Fruit fly (Drosophila melanogaster): ENCODE data around the gene Pi3K92E.

dm6 chr3R:20597407-20598325 lies 36.9 kb downstream of the Pi3K92E start:
- TF ChIP-seq ovo (GFP tag; optimal IDR thresholded peaks at IDR 0.05) (no peak), CG11617 (GFP tag; optimal IDR thresholded peaks at IDR 0.05) (no peak), CG7045 (GFP tag; optimal IDR thresholded peaks at IDR 0.05) (no peak), bab1 (GFP tag; optimal IDR thresholded peaks at IDR 0.05) (no peak), Clk (GFP tag; optimal IDR thresholded peaks at IDR 0.05) (no peak)
